Fruit fly (Drosophila melanogaster) whole organism, adult: ENCODE measurements around the gene Bdp1.

ENCODE experiments used
- CG11617 ChIP-seq: fragments of 200-800 bp; sonication (Bioruptor generic); optimal IDR thresholded peaks from 2 replicates; lab custom pipeline; 2017; ENCODE audit warnings: mild to moderate bottlenecking, missing biosample characterization, missing genetic modification reagents, missing genetic modification characterization
- CG12768 ChIP-seq: fragments of 200-800 bp; sonication (Bioruptor generic); optimal IDR thresholded peaks from 2 replicates; lab custom pipeline; 2017; ENCODE audit warnings: missing biosample characterization, missing genetic modification characterization, mild to moderate bottlenecking, moderate library complexity, missing genetic modification reagents
- CG14711 ChIP-seq: fragments of 200-800 bp; sonication (Bioruptor generic); optimal IDR thresholded peaks from 2 replicates; lab custom pipeline; 2018; ENCODE audit warnings: missing biosample characterization, mild to moderate bottlenecking, missing genetic modification characterization, moderate library complexity
- CG1620 ChIP-seq: fragments of 200-800 bp; sonication (Bioruptor generic); optimal IDR thresholded peaks from 2 replicates; lab custom pipeline; 2016; ENCODE audit warnings: missing biosample characterization, missing genetic modification characterization
- CG33017 ChIP-seq: fragments of 200-800 bp; sonication (Bioruptor generic); optimal IDR thresholded peaks from 2 replicates; lab custom pipeline; 2018; ENCODE audit warnings: missing biosample characterization, mild to moderate bottlenecking, missing genetic modification characterization, moderate library complexity
- CG5204 ChIP-seq: fragments of 200-800 bp; sonication (Bioruptor generic); optimal IDR thresholded peaks from 2 replicates; lab custom pipeline; 2016; ENCODE audit warnings: missing biosample characterization, missing genetic modification characterization
- CG7045 ChIP-seq: fragments of 200-800 bp; sonication (Bioruptor generic); optimal IDR thresholded peaks from 2 replicates; lab custom pipeline; 2017; ENCODE audit warnings: missing biosample characterization, mild to moderate bottlenecking, missing genetic modification characterization
- CG7101 ChIP-seq: fragments of 200-800 bp; sonication (Bioruptor generic); optimal IDR thresholded peaks from 2 replicates; lab custom pipeline; 2018; ENCODE audit warnings: missing biosample characterization, mild to moderate bottlenecking, missing genetic modification characterization, moderate library complexity
- Clk ChIP-seq: fragments of 200-800 bp; sonication (Bioruptor generic); optimal IDR thresholded peaks from 2 replicates; lab custom pipeline; 2017; ENCODE audit warnings: missing biosample characterization, missing genetic modification characterization
- Crg-1 ChIP-seq: fragments of 200-800 bp; sonication (Bioruptor generic); optimal IDR thresholded peaks from 2 replicates; lab custom pipeline; 2016; ENCODE audit warnings: missing biosample characterization, missing genetic modification characterization
- Hr96 ChIP-seq: fragments of 200-800 bp; sonication (Bioruptor generic); optimal IDR thresholded peaks from 2 replicates; lab custom pipeline; 2016; ENCODE audit warnings: missing biosample characterization, missing genetic modification characterization
- Mnt ChIP-seq: fragments of 200-800 bp; sonication (Bioruptor generic); optimal IDR thresholded peaks from 2 replicates; lab custom pipeline; 2016; ENCODE audit warnings: missing biosample characterization, mild to moderate bottlenecking, missing genetic modification characterization
- bab1 ChIP-seq: fragments of 200-800 bp; sonication (Bioruptor generic); optimal IDR thresholded peaks from 3 replicates; lab custom pipeline; 2019; ENCODE audit warnings: missing biosample characterization, mild to moderate bottlenecking, missing genetic modification characterization, moderate library complexity
- cic ChIP-seq: fragments of 200-800 bp; sonication (Bioruptor generic); optimal IDR thresholded peaks from 2 replicates; lab custom pipeline; 2017; ENCODE audit warnings: missing biosample characterization, mild to moderate bottlenecking, missing genetic modification characterization, moderate library complexity
- cnc ChIP-seq, 2 experiments: fragments of >200 bp; optimal IDR thresholded peaks; 2 replicates each; lab custom pipeline; 2017
- kay ChIP-seq: fragments of 200-800 bp; sonication (Bioruptor generic); peaks from one replicate; lab custom pipeline; 2016; ENCODE audit warnings: missing biosample characterization, missing genetic modification characterization, borderline replicate concordance
- ovo ChIP-seq: fragments of 200-800 bp; sonication (Bioruptor generic); optimal IDR thresholded peaks from 2 replicates; lab custom pipeline; 2016; ENCODE audit warnings: missing biosample characterization, missing genetic modification characterization
- pad ChIP-seq: fragments of 200-800 bp; sonication (Bioruptor generic); optimal IDR thresholded peaks from 3 replicates; lab custom pipeline; 2017; ENCODE audit warnings: missing biosample characterization, missing genetic modification characterization, mild to moderate bottlenecking, moderate library complexity, missing genetic modification reagents
- tj ChIP-seq: fragments of 200-800 bp; sonication (Bioruptor generic); optimal IDR thresholded peaks from 3 replicates; lab custom pipeline; 2017; ENCODE audit warnings: missing biosample characterization, mild to moderate bottlenecking, missing genetic modification characterization, moderate library complexity
- toe ChIP-seq: fragments of 200-800 bp; sonication (Bioruptor generic); optimal IDR thresholded peaks from 2 replicates; lab custom pipeline; 2016; ENCODE audit warnings: missing biosample characterization, missing genetic modification characterization

Bdp1 gene

dm6 chr2L:13376086-13376485 lies 2.4 kb upstream of the Bdp1 start:
- peak; percentile 71 for TF ChIP-seq cic (GFP tag; lab: Kevin White, UChicago)
- no peak for TF ChIP-seq CG7045 (GFP tag; lab: Kevin White, UChicago)
- no peak for TF ChIP-seq cnc (optimal IDR thresholded peaks at IDR 0.05; lab: Kevin White, UChicago)
- no peak for TF ChIP-seq Hr96

dm6 chr2L:13370762-13371161 lies 2.9 kb downstream of the Bdp1 start, which contains the start of gene ND-B22:
Gene ND-B22, minus strand, starts transcription at chr2L:13371110.
- TF ChIP-seq tj (GFP tag; lab: Kevin White, UChicago) (peak; percentile 4), bab1 (GFP tag; lab: Kevin White, UChicago) (peak; percentile 81), kay (GFP tag; lab: Kevin White, UChicago) (no peak), Mnt (GFP tag; lab: Kevin White, UChicago) (peak; percentile 79), Clk (no peak), ovo (GFP tag; lab: Kevin White, UChicago) (peak; percentile 62), cnc (optimal IDR thresholded peaks at IDR 0.05; lab: Kevin White, UChicago) (no peak), CG33017 (peak; percentile 55), toe (GFP tag; lab: Kevin White, UChicago) (peak; percentile 49), Crg-1 (GFP tag; lab: Kevin White, UChicago) (peak; percentile 91), CG11617 (GFP tag; lab: Kevin White, UChicago) (peak; percentile 51), CG7045 (GFP tag; lab: Kevin White, UChicago) (peak; percentile 41), CG1620 (peak; percentile 90), CG7101 (peak; percentile 84), CG5204 (GFP tag; lab: Kevin White, UChicago) (peak; percentile 57), CG12768 (GFP tag; lab: Kevin White, UChicago) (peak; percentile 84), Hr96 (peak; percentile 41), cic (GFP tag; lab: Kevin White, UChicago) (peak; percentile 36), CG14711 (tag; lab: Kevin White, UChicago) (peak; percentile 97), pad (GFP tag; lab: Kevin White, UChicago) (peak; percentile 77)

dm6 chr2L:13368940-13369339 lies 4.8 kb downstream of the Bdp1 start, which contains the start of gene CG31855:
Gene CG31855, plus strand, starts transcription at chr2L:13369204.
- TF ChIP-seq pad (GFP tag; lab: Kevin White, UChicago) (peak; percentile 84), CG33017 (peak; percentile 92), toe (GFP tag; lab: Kevin White, UChicago) (peak; percentile 80), CG7101 (peak; percentile 93), CG1620 (peak; percentile 96), CG14711 (tag; lab: Kevin White, UChicago) (peak; percentile 82), kay (GFP tag; lab: Kevin White, UChicago) (no peak), Hr96 (peak; percentile 80), Clk (peak; percentile 75), ovo (GFP tag; lab: Kevin White, UChicago) (peak; percentile 75), Crg-1 (GFP tag; lab: Kevin White, UChicago) (peak; percentile 96), CG12768 (GFP tag; lab: Kevin White, UChicago) (peak; percentile 93), CG7045 (GFP tag; lab: Kevin White, UChicago) (peak; percentile 83), CG11617 (GFP tag; lab: Kevin White, UChicago) (peak; percentile 85), Mnt (GFP tag; lab: Kevin White, UChicago) (peak; percentile 92), bab1 (GFP tag; lab: Kevin White, UChicago) (peak; percentile 94), cic (GFP tag; lab: Kevin White, UChicago) (peak; percentile 78), tj (GFP tag; lab: Kevin White, UChicago) (peak; percentile 50), cnc (optimal IDR thresholded peaks at IDR 0.05; lab: Kevin White, UChicago) (no peak), CG5204 (GFP tag; lab: Kevin White, UChicago) (peak; percentile 86)

dm6 chr2L:13367378-13367777 lies 6.3 kb downstream of the Bdp1 start, which contains the start of gene Tap42:
Gene Tap42, plus strand, starts transcription at chr2L:13367617.
- TF ChIP-seq Hr96, result no peak
- TF ChIP-seq pad (GFP tag; lab: Kevin White, UChicago), result no peak
- no peak for TF ChIP-seq CG12768 (GFP tag; lab: Kevin White, UChicago)
- no peak for TF ChIP-seq kay (GFP tag; lab: Kevin White, UChicago)
- TF ChIP-seq CG7045 (GFP tag; lab: Kevin White, UChicago), result no peak
- peak; percentile 30 for TF ChIP-seq Mnt (GFP tag; lab: Kevin White, UChicago)
- TF ChIP-seq CG5204 (GFP tag; lab: Kevin White, UChicago), result no peak
- no peak for TF ChIP-seq Crg-1 (GFP tag; lab: Kevin White, UChicago)
- no peak for TF ChIP-seq tj (GFP tag; lab: Kevin White, UChicago)
- no peak for TF ChIP-seq toe (GFP tag; lab: Kevin White, UChicago)
- no peak for TF ChIP-seq CG1620
- no peak for TF ChIP-seq CG14711 (tag; lab: Kevin White, UChicago)
- TF ChIP-seq CG33017, result peak; percentile 26
- TF ChIP-seq CG7101, result peak; percentile 34
- no peak for TF ChIP-seq CG11617 (GFP tag; lab: Kevin White, UChicago)
- no peak for TF ChIP-seq cnc (optimal IDR thresholded peaks at IDR 0.05; lab: Kevin White, UChicago)
- no peak for TF ChIP-seq Clk
- TF ChIP-seq cic (GFP tag; lab: Kevin White, UChicago), result peak; percentile 22
- no peak for TF ChIP-seq ovo (GFP tag; lab: Kevin White, UChicago)
- peak; percentile 47 for TF ChIP-seq bab1 (GFP tag; lab: Kevin White, UChicago)

- peak; percentile 80 for TF ChIP-seq bab1 (GFP tag; lab: Kevin White, UChicago)
- peak; percentile 98 for TF ChIP-seq Mnt (GFP tag; lab: Kevin White, UChicago)
- TF ChIP-seq CG12768 (GFP tag; lab: Kevin White, UChicago), result peak; percentile 48
- TF ChIP-seq CG1620, result peak; percentile 48
- peak; percentile 68 for TF ChIP-seq CG33017
- TF ChIP-seq CG11617 (GFP tag; lab: Kevin White, UChicago), result peak; percentile 68
- TF ChIP-seq cic (GFP tag; lab: Kevin White, UChicago), result peak; percentile 43
- peak; percentile 45 for TF ChIP-seq ovo (GFP tag; lab: Kevin White, UChicago)
- TF ChIP-seq CG14711 (tag; lab: Kevin White, UChicago), result peak; percentile 87
- TF ChIP-seq Clk, result no peak
- TF ChIP-seq CG7045 (GFP tag; lab: Kevin White, UChicago), result peak; percentile 72
- TF ChIP-seq pad (GFP tag; lab: Kevin White, UChicago), result peak; percentile 54
- peak; percentile 54 for TF ChIP-seq toe (GFP tag; lab: Kevin White, UChicago)
- TF ChIP-seq kay (GFP tag; lab: Kevin White, UChicago), result no peak
- peak; percentile 78 for TF ChIP-seq CG7101
- TF ChIP-seq Crg-1 (GFP tag; lab: Kevin White, UChicago), result peak; percentile 40
- no peak for TF ChIP-seq Hr96
- TF ChIP-seq CG5204 (GFP tag; lab: Kevin White, UChicago), result peak; percentile 16
- TF ChIP-seq cnc (optimal IDR thresholded peaks at IDR 0.05; lab: Kevin White, UChicago), result no peak
- TF ChIP-seq tj (GFP tag; lab: Kevin White, UChicago), result peak; percentile 98
Measured at dm6 chr2L:13366109-13366747, 7.5 kb downstream of the Bdp1 start, which contains the start of the genes Nnp-1 and Grx3. Gene Nnp-1, minus strand, starts transcription at chr2L:13366189. Gene Grx3, plus strand, starts transcription at chr2L:13366447.
